Worm (Caenorhabditis elegans) whole organism, L4/young adult: ENCODE results near the gene decr-1.1.

Experiments
- W03F9.2 ChIP-seq: fragments of 150-350 bp; optimal IDR thresholded peaks from 2 replicates; lab custom pipeline; 2014; ENCODE audit warnings: missing biosample characterization, missing genetic modification characterization
- dao-5 ChIP-seq: sonication (generic microtip); optimal IDR thresholded peaks from 2 replicates; lab custom pipeline; 2016; ENCODE audit warnings: missing genotype, missing genetic modification characterization, moderate library complexity, missing compliant biosample characterization
- him-1 ChIP-seq: sonication (generic microtip); optimal IDR thresholded peaks from 2 replicates; lab custom pipeline; 2016; ENCODE audit warnings: missing genotype, missing genetic modification reagents, missing genetic modification characterization, missing compliant biosample characterization

DNA sequence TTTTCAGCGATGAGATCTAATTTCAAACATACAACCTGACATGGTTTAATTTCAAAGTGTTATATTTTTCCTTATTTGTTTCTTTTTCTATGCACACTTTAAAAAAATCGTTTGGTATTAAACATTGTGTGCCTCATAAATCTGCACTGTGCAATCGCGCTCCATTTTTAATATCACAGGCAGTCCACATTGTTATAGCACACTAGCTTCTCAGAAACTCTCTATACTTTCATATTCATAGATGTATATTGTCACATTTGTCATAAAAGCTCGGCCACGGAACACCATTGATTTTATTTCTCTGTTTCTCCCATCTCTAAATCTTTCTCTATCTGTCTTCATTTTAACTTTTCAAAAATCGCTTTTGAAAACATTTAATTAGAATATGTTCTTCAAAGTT lies 24.9 kb upstream of the decr-1.1 start:
- TF ChIP-seq him-1 (tag; lab: Kevin White, UChicago) (no peak), dao-5 (no peak), W03F9.2 (tag; lab: Kevin White, UChicago) (no peak)
